Worm (Caenorhabditis elegans) whole organism, L4 larva: ENCODE data around the gene Y44A6B.3.

ENCODE experiments used
- D1046.2 ChIP-seq: fragments of 200-800 bp; sonication (Bioruptor generic); IDR thresholded peaks from 2 replicates; pipeline ENCODE4 v1.3.6; 2022; ENCODE audit warnings: missing genetic modification characterization, missing compliant biosample characterization
- F26F4.8 ChIP-seq: fragments of 200-800 bp; sonication (Bioruptor generic); conservative IDR thresholded peaks from 2 replicates; pipeline ENCODE4 v1.3.6; 2022; ENCODE audit warnings: missing genetic modification characterization, missing compliant biosample characterization
- R02D3.7 ChIP-seq: fragments of 150-350 bp; sonication (generic microtip); optimal IDR thresholded peaks from 3 replicates; lab custom pipeline; 2014; ENCODE audit warnings: missing biosample characterization, missing genetic modification characterization
- T20F7.1 ChIP-seq: fragments of 200-800 bp; sonication (Bioruptor generic); optimal IDR thresholded peaks from 2 replicates; lab custom pipeline; 2018; ENCODE audit warnings: mild to moderate bottlenecking, missing genetic modification characterization, missing compliant biosample characterization
- ZK337.2 ChIP-seq: fragments of 200-800 bp; sonication (Bioruptor generic); IDR thresholded peaks from 2 replicates; pipeline ENCODE4 v1.3.6; 2022; ENCODE audit warnings: missing genetic modification reagents, missing genetic modification characterization, missing compliant biosample characterization
- ama-1 ChIP-seq: fragments of 150-350 bp; optimal IDR thresholded peaks from 2 replicates; lab custom pipeline; 2014; ENCODE audit warnings: inconsistent platforms, mixed read lengths
- dmd-6 ChIP-seq: fragments of 200-800 bp; sonication (Bioruptor generic); IDR thresholded peaks from 2 replicates; pipeline ENCODE4 v1.3.6; 2022; ENCODE audit warnings: missing genetic modification reagents, missing genetic modification characterization, missing compliant biosample characterization
- skn-1 ChIP-seq: fragments of 150-350 bp; optimal IDR thresholded peaks from 2 replicates; lab custom pipeline; 2014; ENCODE audit warnings: missing biosample characterization, missing genetic modification characterization
- zag-1 ChIP-seq: fragments of 150-350 bp; optimal IDR thresholded peaks from 2 replicates; lab custom pipeline; 2014; ENCODE audit warnings: missing biosample characterization, missing genetic modification characterization

ce11 chrV:20681120-20681519, 42.9 kb upstream of the Y44A6B.3 start, which contains the start of gene srsx-35:
- TF ChIP-seq D1046.2 (GFP tag; lab: Robert Waterston, UW) = no peak
- no peak for TF ChIP-seq dmd-6
- no peak for TF ChIP-seq F26F4.8 (GFP tag; lab: Robert Waterston, UW)
- no peak for TF ChIP-seq R02D3.7 (tag; lab: Kevin White, UChicago)
- no peak for TF ChIP-seq skn-1 (tag; lab: Kevin White, UChicago)
- no peak for TF ChIP-seq ZK337.2 (GFP tag; lab: Robert Waterston, UW)
- no peak for TF ChIP-seq zag-1 (tag; lab: Kevin White, UChicago)
- TF ChIP-seq ama-1 (lab: Kevin White, UChicago) = no peak
- TF ChIP-seq T20F7.1 (GFP tag; lab: Kevin White, UChicago) = no peak
